Worm (Caenorhabditis elegans): Measurements from ENCODE around the gene sgca-1.

Gene sgca-1

ce11 chrX:6790986-6791385 is 1.6 kb upstream of the sgca-1 start, which contains the start of gene asp-3 (continued):
- TF ChIP-seq unc-62 (GFP tag; optimal IDR thresholded peaks at IDR 0.05 in 1 of 2) (no peak), unc-62 (tag; optimal IDR thresholded peaks at IDR 0.05) (no peak), madf-9 (GFP tag; conservative IDR thresholded peaks at IDR 0.05) (no peak), ceh-28 (tag; optimal IDR thresholded peaks at IDR 0.05) (no peak), ama-1 (optimal IDR thresholded peaks at IDR 0.05) (peak; percentile 69), dve-1 (tag; optimal IDR thresholded peaks at IDR 0.05; ENCODE audit: insufficient read depth) (peak; percentile 35), egl-27 (tag; optimal IDR thresholded peaks at IDR 0.05) (no peak), nhr-28 (tag; optimal IDR thresholded peaks at IDR 0.05) (peak; percentile 22), lin-29 (GFP tag; IDR thresholded peaks at IDR 0.05) (no peak)

ce11 chrX:6790457-6790856 is 1.1 kb upstream of the sgca-1 start:
- TF ChIP-seq unc-62 (GFP tag; optimal IDR thresholded peaks at IDR 0.05 in 1 of 2) = peak in 1 of 2 experiments; percentile 41
- no peak for TF ChIP-seq unc-62 (tag; optimal IDR thresholded peaks at IDR 0.05)
- no peak for TF ChIP-seq mep-1 (tag; optimal IDR thresholded peaks at IDR 0.05)
- TF ChIP-seq daf-8 (GFP tag; IDR thresholded peaks at IDR 0.05) = no peak
- no peak for TF ChIP-seq mxl-2 (GFP tag; conservative IDR thresholded peaks at IDR 0.05)
- TF ChIP-seq T20F7.1 (GFP tag; optimal IDR thresholded peaks at IDR 0.05) = peak; percentile 6
- no peak for TF ChIP-seq skn-1 (tag; optimal IDR thresholded peaks at IDR 0.05)
- TF ChIP-seq dmd-6 (GFP tag; IDR thresholded peaks at IDR 0.05) = peak; percentile 20; the same call in 1 of the 2 replicates
- no peak for TF ChIP-seq daf-16 (GFP tag; optimal IDR thresholded peaks at IDR 0.05)
- peak; percentile 56 for TF ChIP-seq daf-16 (tag; optimal IDR thresholded peaks at IDR 0.05)
- TF ChIP-seq hlh-30 (tag; optimal IDR thresholded peaks at IDR 0.05; ENCODE audit: insufficient read depth) = peak; percentile 31
- no peak for TF ChIP-seq F44E2.7 (GFP tag; IDR thresholded peaks at IDR 0.05)
- peak; percentile 29 for TF ChIP-seq dve-1 (tag; optimal IDR thresholded peaks at IDR 0.05; ENCODE audit: insufficient read depth)

ce11 chrX:6784181-6784580 is 5.2 kb downstream of the sgca-1 start, which contains the start of gene bgal-2:
Gene bgal-2 (plus strand): TSS chrX:6784411.
- TF ChIP-seq ceh-62 (tag; optimal IDR thresholded peaks at IDR 0.05) (no peak), nhr-28 (tag; optimal IDR thresholded peaks at IDR 0.05) (peak; percentile 57), rbr-2 (tag; optimal IDR thresholded peaks at IDR 0.05) (no peak), dve-1 (tag; optimal IDR thresholded peaks at IDR 0.05; ENCODE audit: insufficient read depth) (peak; percentile 40), daf-16 (GFP tag; optimal IDR thresholded peaks at IDR 0.05) (no peak), daf-16 (tag; optimal IDR thresholded peaks at IDR 0.05) (peak; percentile 79), pqm-1 (tag; optimal IDR thresholded peaks at IDR 0.05) (peak; percentile 77), dmd-6 (GFP tag; IDR thresholded peaks at IDR 0.05) (0 out of 2 replicates have a peak, but pooled peaks have one; percentile 31), lin-29 (GFP tag; IDR thresholded peaks at IDR 0.05) (no peak), nhr-77 (tag; optimal IDR thresholded peaks at IDR 0.05) (peak; percentile 39), hlh-11 (tag; optimal IDR thresholded peaks at IDR 0.05) (peak; percentile 56)

ce11 chrX:6782857-6783256 is 6.5 kb downstream of the sgca-1 start, which contains the start of gene idpp-6:
Gene idpp-6 (plus strand): TSS chrX:6783157.
- TF ChIP-seq cey-2 (tag; optimal IDR thresholded peaks at IDR 0.05; ENCODE audit: borderline replicate concordance, insufficient read depth) (no peak), nhr-48 (tag; optimal IDR thresholded peaks at IDR 0.05) (no peak), pha-4 (GFP tag; IDR thresholded peaks at IDR 0.05) (no peak), pha-4 (tag; optimal IDR thresholded peaks at IDR 0.05) (no peak), ceh-82 (tag; optimal IDR thresholded peaks at IDR 0.05) (no peak), ceh-20 (GFP tag; IDR thresholded peaks at IDR 0.05) (no peak), ceh-44 (GFP tag; IDR thresholded peaks at IDR 0.05) (no peak), vab-7 (GFP tag; IDR thresholded peaks at IDR 0.05) (no peak), zfp-3 (GFP tag; conservative IDR thresholded peaks at IDR 0.05) (no peak), Y48G9A.11 (GFP tag; IDR thresholded peaks at IDR 0.05) (no peak), unc-39 (tag; optimal IDR thresholded peaks at IDR 0.05) (no peak), nhr-11 (tag; optimal IDR thresholded peaks at IDR 0.05) (no peak), lin-13 (GFP tag; optimal IDR thresholded peaks at IDR 0.05) (no peak), nhr-111 (GFP tag; optimal IDR thresholded peaks at IDR 0.05) (no peak), nhr-102 (tag; optimal IDR thresholded peaks at IDR 0.05) (no peak), ceh-62 (tag; optimal IDR thresholded peaks at IDR 0.05) (no peak), ceh-32 (tag; optimal IDR thresholded peaks at IDR 0.05; ENCODE audit: poor library complexity) (no peak), arid-1 (GFP tag; conservative IDR thresholded peaks at IDR 0.05) (no peak), ZK546.5 (tag; optimal IDR thresholded peaks at IDR 0.05) (no peak), skn-1 (tag; optimal IDR thresholded peaks at IDR 0.05) (no peak)
